Worm (Caenorhabditis elegans): ENCODE data around the gene F47B8.8.

ce11 chrV:14290636-14291035 is 40.9 kb upstream of the F47B8.8 start, which contains the start of gene F14D7.18:
- TF ChIP-seq him-1 (tag; optimal IDR thresholded peaks at IDR 0.05): no peak
- no peak for TF ChIP-seq dao-5 (tag; optimal IDR thresholded peaks at IDR 0.05)
